Fruit fly (Drosophila melanogaster): Measurements from ENCODE around the gene Pzl.
"Not testable (repeated sequence)": the region's sequence is repeated elsewhere in the genome, so short reads cannot be mapped to it uniquely, and the experiment has no call there.

dm6 chr3R:3117917-3118316 lies 145.5 kb downstream of the Pzl start:
- not testable (repeated sequence) for TF ChIP-seq seq (GFP tag; IDR thresholded peaks at IDR 0.05); zen (tag; optimal IDR thresholded peaks at IDR 0.05); CG17328 (GFP tag; IDR thresholded peaks at IDR 0.05); CoRest (tag; optimal IDR thresholded peaks at IDR 0.05); CG10979 (tag; optimal IDR thresholded peaks at IDR 0.05); YL-1 (GFP tag; optimal IDR thresholded peaks at IDR 0.05); Meics (GFP tag; optimal IDR thresholded peaks at IDR 0.05); CG11696 (GFP tag; IDR thresholded peaks at IDR 0.05); lola (GFP tag; optimal IDR thresholded peaks at IDR 0.05)

Data from whole organism, embryonic.